1 fruit fly cellular context compared by ENCODE assay signal in the genomic region with DNA sequence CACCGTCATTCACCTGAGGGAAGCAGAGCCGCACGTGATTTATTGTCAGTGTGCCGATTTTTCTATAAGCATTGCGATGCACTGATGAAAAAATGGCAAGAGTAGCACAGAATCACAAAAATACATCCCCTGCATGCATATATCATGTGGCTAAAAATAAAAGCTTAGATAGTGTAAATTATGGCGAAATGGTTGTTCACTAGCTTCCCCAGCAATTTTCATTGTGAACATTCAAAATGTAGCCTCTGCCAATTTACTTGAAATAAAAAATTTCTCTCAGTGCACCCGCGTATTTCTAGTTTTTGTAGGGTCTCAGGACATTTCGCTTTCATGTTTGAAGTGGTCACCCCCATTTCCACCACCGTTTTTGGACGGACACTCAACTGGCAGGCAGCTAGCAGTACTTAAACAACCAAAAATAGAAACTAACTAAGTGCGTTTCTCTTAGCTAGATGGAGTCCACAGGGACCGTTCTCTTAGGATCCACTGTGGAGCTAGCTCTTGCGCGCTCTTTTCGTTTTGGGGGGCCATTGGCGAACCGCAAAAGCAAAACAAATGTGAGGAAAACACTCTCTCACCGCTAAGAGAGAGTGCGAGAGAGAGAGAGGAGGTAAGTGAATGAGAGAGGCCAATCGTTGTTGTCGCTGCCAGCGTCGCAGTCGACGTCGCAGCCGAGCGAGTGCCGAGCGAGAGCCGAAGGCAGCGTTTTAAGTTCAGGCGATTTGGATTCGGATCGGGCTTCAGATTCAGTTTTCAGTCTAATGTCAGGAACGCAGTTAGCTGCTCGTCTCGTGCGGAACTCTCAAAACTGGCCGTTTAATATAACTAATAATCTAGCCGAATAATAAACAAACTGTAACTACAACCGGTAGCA.
TF ChIP-seq lines count a peak whose summit lies in the region.

No protein-coding gene starts in this region.

TF ChIP-seq in whole organism, embryonic, 481 proteins besides CTCF, POLR2A, EP300 and RAD21 (continued from another document and continues in another):
- no peak for TF ChIP-seq Spps (tag; optimal IDR thresholded peaks at IDR 0.05; lab: Kevin White, UChicago)
- TF ChIP-seq D (optimal IDR thresholded peaks at IDR 0.05; lab: Kevin White, UChicago): no peak
- TF ChIP-seq D (GFP tag; optimal IDR thresholded peaks at IDR 0.05; lab: Kevin White, UChicago): peak; percentile 53
- peak; percentile 33; the same call in 1 of the 2 replicates for TF ChIP-seq CG10959 (GFP tag; IDR thresholded peaks at IDR 0.05; lab: Robert Waterston, UW)
- TF ChIP-seq slou (GFP tag; optimal IDR thresholded peaks at IDR 0.05; lab: Kevin White, UChicago): peak; percentile 12
- TF ChIP-seq CG7556 (GFP tag; optimal IDR thresholded peaks at IDR 0.05; lab: Kevin White, UChicago): peak; percentile 60
- TF ChIP-seq CG10274 (GFP tag; optimal IDR thresholded peaks at IDR 0.05; lab: Kevin White, UChicago): no peak
- TF ChIP-seq CG9727 (GFP tag; optimal IDR thresholded peaks at IDR 0.05; lab: Kevin White, UChicago): peak; percentile 62
- TF ChIP-seq CG10366 (GFP tag; IDR thresholded peaks at IDR 0.05; lab: Robert Waterston, UW): peak; percentile 23; the same call in 1 of the 2 replicates
- TF ChIP-seq yki (optimal IDR thresholded peaks at IDR 0.05; lab: Kevin White, UChicago): peak; percentile 95
- TF ChIP-seq Doc2 (GFP tag; IDR thresholded peaks at IDR 0.05; lab: Robert Waterston, UW): no peak
- TF ChIP-seq ems (GFP tag; optimal IDR thresholded peaks at IDR 0.05; lab: Kevin White, UChicago): peak; percentile 38
- no peak for TF ChIP-seq E2f1 (GFP tag; IDR thresholded peaks at IDR 0.05; lab: Robert Waterston, UW)
- TF ChIP-seq trem (tag; optimal IDR thresholded peaks at IDR 0.05; lab: Kevin White, UChicago): no peak
- no peak for TF ChIP-seq CG7928 (GFP tag; optimal IDR thresholded peaks at IDR 0.05; lab: Kevin White, UChicago)
- TF ChIP-seq CG2889 (GFP tag; IDR thresholded peaks at IDR 0.05; lab: Robert Waterston, UW): no peak
- no peak for TF ChIP-seq CG6683 (GFP tag; optimal IDR thresholded peaks at IDR 0.05; lab: Kevin White, UChicago)
- no peak for TF ChIP-seq CG2116 (GFP tag; optimal IDR thresholded peaks at IDR 0.05; lab: Kevin White, UChicago)
- peak; percentile 37 for TF ChIP-seq CG9437 (GFP tag; optimal IDR thresholded peaks at IDR 0.05; lab: Kevin White, UChicago)
- 0 out of 2 replicates have a peak, but pooled peaks have one; percentile 22 for TF ChIP-seq Scr (GFP tag; IDR thresholded peaks at IDR 0.05; lab: Robert Waterston, UW; ENCODE audit: partially characterized antibody)
- peak; percentile 66 for TF ChIP-seq jumu (GFP tag; optimal IDR thresholded peaks at IDR 0.05; lab: Kevin White, UChicago)
- TF ChIP-seq Bteb2 (GFP tag; optimal IDR thresholded peaks at IDR 0.05; lab: Kevin White, UChicago): no peak
- no peak for TF ChIP-seq wdn (GFP tag; IDR thresholded peaks at IDR 0.05; lab: Robert Waterston, UW)
- TF ChIP-seq nom (GFP tag; optimal IDR thresholded peaks at IDR 0.05; lab: Kevin White, UChicago): peak; percentile 14
- no peak for TF ChIP-seq CG34422 (GFP tag; IDR thresholded peaks at IDR 0.05; lab: Robert Waterston, UW)
- TF ChIP-seq CG5180 (GFP tag; optimal IDR thresholded peaks at IDR 0.05; lab: Kevin White, UChicago): no peak
- no peak for TF ChIP-seq HLH54F (GFP tag; optimal IDR thresholded peaks at IDR 0.05; lab: Kevin White, UChicago)
- no peak for TF ChIP-seq sens-2 (GFP tag; IDR thresholded peaks at IDR 0.05; lab: Robert Waterston, UW)
- TF ChIP-seq chif (GFP tag; optimal IDR thresholded peaks at IDR 0.05; lab: Kevin White, UChicago): peak; percentile 31 to 71
- TF ChIP-seq D19B (GFP tag; optimal IDR thresholded peaks at IDR 0.05; lab: Kevin White, UChicago): peak; percentile 13
- TF ChIP-seq CG12155 (GFP tag; optimal IDR thresholded peaks at IDR 0.05; lab: Kevin White, UChicago): peak; percentile 41
- no peak for TF ChIP-seq CG17612 (GFP tag; IDR thresholded peaks at IDR 0.05; lab: Robert Waterston, UW)
- peak; percentile 60 for TF ChIP-seq lilli (GFP tag; optimal IDR thresholded peaks at IDR 0.05; lab: Kevin White, UChicago)
- no peak for TF ChIP-seq CG12071 (GFP tag; optimal IDR thresholded peaks at IDR 0.05; lab: Kevin White, UChicago)
- TF ChIP-seq HLH4C (GFP tag; IDR thresholded peaks at IDR 0.05; lab: Robert Waterston, UW; ENCODE audit: partially characterized antibody): no peak
- peak; percentile 52 for TF ChIP-seq CG1602 (GFP tag; optimal IDR thresholded peaks at IDR 0.05; lab: Kevin White, UChicago)
- TF ChIP-seq CG7271 (tag; optimal IDR thresholded peaks at IDR 0.05; lab: Kevin White, UChicago): no peak
- TF ChIP-seq CG17186 (GFP tag; optimal IDR thresholded peaks at IDR 0.05; lab: Kevin White, UChicago): no peak
- TF ChIP-seq h (optimal IDR thresholded peaks at IDR 0.05; lab: Kevin White, UChicago): no peak
- TF ChIP-seq repo (GFP tag; optimal IDR thresholded peaks at IDR 0.05; lab: Kevin White, UChicago): peak; percentile 37
- TF ChIP-seq CG7745 (tag; optimal IDR thresholded peaks at IDR 0.05; lab: Kevin White, UChicago): no peak
- TF ChIP-seq onecut (GFP tag; IDR thresholded peaks at IDR 0.05; lab: Robert Waterston, UW): no peak; the same call in 1 of the 2 replicates
- TF ChIP-seq CG5245 (GFP tag; optimal IDR thresholded peaks at IDR 0.05; lab: Kevin White, UChicago): peak; percentile 30
- TF ChIP-seq seq (GFP tag; IDR thresholded peaks at IDR 0.05; lab: Robert Waterston, UW): no peak; the same call in 1 of the 2 replicates
- no peak for TF ChIP-seq sc (optimal IDR thresholded peaks at IDR 0.05; lab: Kevin White, UChicago)
- TF ChIP-seq sc (GFP tag; optimal IDR thresholded peaks at IDR 0.05; lab: Kevin White, UChicago): peak; percentile 37
- peak; percentile 74 for TF ChIP-seq gem (tag; optimal IDR thresholded peaks at IDR 0.05; lab: Kevin White, UChicago)
- no peak for TF ChIP-seq Tbp (GFP tag; optimal IDR thresholded peaks at IDR 0.05; lab: Kevin White, UChicago)
- TF ChIP-seq croc (GFP tag; conservative IDR thresholded peaks at IDR 0.05; lab: Robert Waterston, UW): no peak
- TF ChIP-seq abd-A (tag; optimal IDR thresholded peaks at IDR 0.05; lab: Kevin White, UChicago): peak; percentile 13
- TF ChIP-seq CG4854 (GFP tag; optimal IDR thresholded peaks at IDR 0.05; lab: Kevin White, UChicago): peak; percentile 30
- no peak for TF ChIP-seq Sry-β (GFP tag; optimal IDR thresholded peaks at IDR 0.05; lab: Kevin White, UChicago)
- 0 out of 2 replicates have a peak, but pooled peaks have one; percentile 20 for TF ChIP-seq CG17328 (GFP tag; IDR thresholded peaks at IDR 0.05; lab: Robert Waterston, UW)
- no peak for TF ChIP-seq fd64A (GFP tag; optimal IDR thresholded peaks at IDR 0.05; lab: Kevin White, UChicago)
- peak; percentile 46 for TF ChIP-seq chn (GFP tag; optimal IDR thresholded peaks at IDR 0.05; lab: Kevin White, UChicago)
- no peak for TF ChIP-seq CG8478 (optimal IDR thresholded peaks at IDR 0.05; lab: Kevin White, UChicago)
- peak; percentile 36 for TF ChIP-seq CG18619 (GFP tag; optimal IDR thresholded peaks at IDR 0.05; lab: Kevin White, UChicago)
- peak; percentile 66 for TF ChIP-seq CG18599 (GFP tag; optimal IDR thresholded peaks at IDR 0.05; lab: Kevin White, UChicago)
- TF ChIP-seq Lhr (GFP tag; optimal IDR thresholded peaks at IDR 0.05; lab: Kevin White, UChicago): no peak
- TF ChIP-seq tin (GFP tag; optimal IDR thresholded peaks at IDR 0.05; lab: Kevin White, UChicago): peak; percentile 40
- TF ChIP-seq CG15696 (tag; optimal IDR thresholded peaks at IDR 0.05; lab: Kevin White, UChicago): peak; percentile 51
- peak; percentile 25 for TF ChIP-seq Rfx (GFP tag; IDR thresholded peaks at IDR 0.05; lab: Robert Waterston, UW)
- peak; percentile 76 for TF ChIP-seq jing (GFP tag; optimal IDR thresholded peaks at IDR 0.05; lab: Kevin White, UChicago)
- TF ChIP-seq ato (GFP tag; IDR thresholded peaks at IDR 0.05; lab: Robert Waterston, UW; ENCODE audit: partially characterized antibody): peak; percentile 5; the same call in 1 of the 2 replicates
- no peak for TF ChIP-seq danr (GFP tag; IDR thresholded peaks at IDR 0.05; lab: Robert Waterston, UW)
- peak; percentile 37 for TF ChIP-seq CG15269 (tag; optimal IDR thresholded peaks at IDR 0.05; lab: Kevin White, UChicago)
- TF ChIP-seq Chrac-16 (GFP tag; optimal IDR thresholded peaks at IDR 0.05; lab: Kevin White, UChicago): peak; percentile 66
- TF ChIP-seq CG7987 (GFP tag; optimal IDR thresholded peaks at IDR 0.05; lab: Kevin White, UChicago): no peak
- peak; percentile 59 for TF ChIP-seq Sox102F (GFP tag; optimal IDR thresholded peaks at IDR 0.05; lab: Kevin White, UChicago)
- peak; percentile 77 for TF ChIP-seq dmrt11E (tag; optimal IDR thresholded peaks at IDR 0.05; lab: Kevin White, UChicago)
- no peak for TF ChIP-seq CG6654 (GFP tag; optimal IDR thresholded peaks at IDR 0.05; lab: Kevin White, UChicago)
- peak; percentile 37 to 54 for TF ChIP-seq dpn (GFP tag; optimal IDR thresholded peaks at IDR 0.05; lab: Kevin White, UChicago)
- peak; percentile 51 for TF ChIP-seq CG6689 (GFP tag; IDR thresholded peaks at IDR 0.05; lab: Robert Waterston, UW)
- TF ChIP-seq Pdp1 (GFP tag; optimal IDR thresholded peaks at IDR 0.05; lab: Kevin White, UChicago): peak in 1 of 2 experiments; percentile 34
- no peak for TF ChIP-seq B-H2 (GFP tag; optimal IDR thresholded peaks at IDR 0.05; lab: Kevin White, UChicago)
- TF ChIP-seq CG8944 (GFP tag; optimal IDR thresholded peaks at IDR 0.05; lab: Kevin White, UChicago): peak; percentile 30
- peak; percentile 51 for TF ChIP-seq CG7786 (GFP tag; optimal IDR thresholded peaks at IDR 0.05; lab: Kevin White, UChicago)
- no peak for TF ChIP-seq wor (GFP tag; IDR thresholded peaks at IDR 0.05; lab: Robert Waterston, UW)
- peak; percentile 0 for TF ChIP-seq CG18011 (GFP tag; optimal IDR thresholded peaks at IDR 0.05; lab: Kevin White, UChicago)
- peak; percentile 6 for TF ChIP-seq Sry-δ (GFP tag; optimal IDR thresholded peaks at IDR 0.05; lab: Kevin White, UChicago)
- no peak for TF ChIP-seq CG34376 (GFP tag; optimal IDR thresholded peaks at IDR 0.05; lab: Kevin White, UChicago)
- peak; percentile 0 for TF ChIP-seq CG10147 (GFP tag; optimal IDR thresholded peaks at IDR 0.05; lab: Kevin White, UChicago)
- no peak for TF ChIP-seq Hand (GFP tag; optimal IDR thresholded peaks at IDR 0.05; lab: Kevin White, UChicago)
- no peak for TF ChIP-seq sim (GFP tag; IDR thresholded peaks at IDR 0.05; lab: Robert Waterston, UW)
- 0 out of 2 replicates have a peak, but pooled peaks have one; percentile 38 for TF ChIP-seq CG32772 (GFP tag; IDR thresholded peaks at IDR 0.05; lab: Robert Waterston, UW)
- peak; percentile 42 for TF ChIP-seq CG16863 (GFP tag; optimal IDR thresholded peaks at IDR 0.05; lab: Kevin White, UChicago)
- peak; percentile 57 for TF ChIP-seq Atf-2 (GFP tag; optimal IDR thresholded peaks at IDR 0.05; lab: Kevin White, UChicago)
- TF ChIP-seq CHES-1-like (GFP tag; optimal IDR thresholded peaks at IDR 0.05; lab: Kevin White, UChicago): peak; percentile 45
- peak; percentile 33 for TF ChIP-seq Sox100B (GFP tag; optimal IDR thresholded peaks at IDR 0.05; lab: Kevin White, UChicago)
- no peak for TF ChIP-seq CG9932 (GFP tag; IDR thresholded peaks at IDR 0.05; lab: Robert Waterston, UW)
- TF ChIP-seq CG15011 (GFP tag; optimal IDR thresholded peaks at IDR 0.05; lab: Kevin White, UChicago): no peak
- TF ChIP-seq amos (GFP tag; IDR thresholded peaks at IDR 0.05; lab: Robert Waterston, UW; ENCODE audit: partially characterized antibody): no peak; the same call in 1 of the 2 replicates
- peak; percentile 62 for TF ChIP-seq lab (GFP tag; optimal IDR thresholded peaks at IDR 0.05; lab: Kevin White, UChicago)
- no peak for TF ChIP-seq Dek (tag; optimal IDR thresholded peaks at IDR 0.05; lab: Kevin White, UChicago)
- TF ChIP-seq mam (GFP tag; optimal IDR thresholded peaks at IDR 0.05; lab: Kevin White, UChicago): peak; percentile 28
- no peak for TF ChIP-seq Poxn (GFP tag; IDR thresholded peaks at IDR 0.05; lab: Robert Waterston, UW)
- no peak for TF ChIP-seq lov (optimal IDR thresholded peaks at IDR 0.05; lab: Kevin White, UChicago)
- no peak for TF ChIP-seq lov (GFP tag; IDR thresholded peaks at IDR 0.05; lab: Robert Waterston, UW)
- peak; percentile 82 for TF ChIP-seq CG34224 (GFP tag; IDR thresholded peaks at IDR 0.05; lab: Robert Waterston, UW; ENCODE audit: partially characterized antibody)
- TF ChIP-seq CG31224 (GFP tag; IDR thresholded peaks at IDR 0.05; lab: Robert Waterston, UW): no peak
- TF ChIP-seq maf-S (GFP tag; optimal IDR thresholded peaks at IDR 0.05; lab: Kevin White, UChicago): peak; percentile 45
- TF ChIP-seq klu (GFP tag; IDR thresholded peaks at IDR 0.05; lab: Robert Waterston, UW): no peak
- no peak for TF ChIP-seq pb (GFP tag; optimal IDR thresholded peaks at IDR 0.05; lab: Kevin White, UChicago)
- no peak for TF ChIP-seq Hr78 (GFP tag; optimal IDR thresholded peaks at IDR 0.05; lab: Kevin White, UChicago)
- TF ChIP-seq CG10543 (GFP tag; optimal IDR thresholded peaks at IDR 0.05; lab: Kevin White, UChicago): no peak
- TF ChIP-seq CG12219 (GFP tag; optimal IDR thresholded peaks at IDR 0.05; lab: Kevin White, UChicago): no peak
- TF ChIP-seq usp (GFP tag; optimal IDR thresholded peaks at IDR 0.05; lab: Kevin White, UChicago): no peak
- TF ChIP-seq chm (GFP tag; IDR thresholded peaks at IDR 0.05; lab: Robert Waterston, UW): peak; percentile 46; the same call in 1 of the 2 replicates
- peak; percentile 24; the same call in 1 of the 2 replicates for TF ChIP-seq slbo (GFP tag; IDR thresholded peaks at IDR 0.05; lab: Robert Waterston, UW)
- TF ChIP-seq da (GFP tag; optimal IDR thresholded peaks at IDR 0.05; lab: Kevin White, UChicago): no peak
- peak; percentile 57 for TF ChIP-seq Antp (GFP tag; optimal IDR thresholded peaks at IDR 0.05; lab: Kevin White, UChicago)
- TF ChIP-seq otp (GFP tag; IDR thresholded peaks at IDR 0.05; lab: Robert Waterston, UW): 0 out of 3 replicates have a peak, but pooled peaks have one; percentile 15
- no peak for TF ChIP-seq Hey (tag; optimal IDR thresholded peaks at IDR 0.05; lab: Kevin White, UChicago)
- TF ChIP-seq corto (GFP tag; optimal IDR thresholded peaks at IDR 0.05; lab: Kevin White, UChicago): no peak
- TF ChIP-seq CG31388 (GFP tag; optimal IDR thresholded peaks at IDR 0.05; lab: Kevin White, UChicago): no peak
- no peak for TF ChIP-seq CG14965 (GFP tag; optimal IDR thresholded peaks at IDR 0.05; lab: Kevin White, UChicago; ENCODE audit: borderline replicate concordance)
- TF ChIP-seq Oli (tag; optimal IDR thresholded peaks at IDR 0.05; lab: Kevin White, UChicago): peak; percentile 46
- peak; percentile 60 for TF ChIP-seq gcm (GFP tag; optimal IDR thresholded peaks at IDR 0.05; lab: Kevin White, UChicago)
- no peak for TF ChIP-seq CG12236 (GFP tag; optimal IDR thresholded peaks at IDR 0.05; lab: Kevin White, UChicago)
- TF ChIP-seq so (GFP tag; IDR thresholded peaks at IDR 0.05; lab: Robert Waterston, UW): no peak
- no peak for TF ChIP-seq ash1 (GFP tag; optimal IDR thresholded peaks at IDR 0.05; lab: Kevin White, UChicago)
